Fruit fly (Drosophila melanogaster) whole organism, embryonic: ENCODE results near the gene Gs2.

ENCODE experiments used
- Aef1 ChIP-seq: fragments of 200-800 bp; sonication (Bioruptor generic); IDR thresholded peaks from 3 replicates; pipeline ENCODE4 v1.3.6; 2022; ENCODE audit warnings: missing biosample characterization, missing genetic modification characterization
- CG10209 ChIP-seq: fragments of 200-800 bp; sonication (Bioruptor generic); optimal IDR thresholded peaks from 3 replicates; lab custom pipeline; 2017; ENCODE audit warnings: missing biosample characterization, mild to moderate bottlenecking, missing genetic modification characterization, missing genetic modification reagents
- CG10565 ChIP-seq: fragments of 200-800 bp; sonication (Bioruptor generic); optimal IDR thresholded peaks from 3 replicates; lab custom pipeline; 2016; ENCODE audit warnings: missing biosample characterization, mild to moderate bottlenecking, missing genetic modification characterization
- CG10959 ChIP-seq: fragments of 200-800 bp; sonication (Bioruptor generic); IDR thresholded peaks from 2 replicates; pipeline ENCODE4 v1.3.6; 2022; ENCODE audit warnings: missing biosample characterization, missing genetic modification characterization
- CG11504 ChIP-seq: fragments of 200-800 bp; sonication (Bioruptor generic); optimal IDR thresholded peaks from 3 replicates; lab custom pipeline; 2019; ENCODE audit warnings: missing biosample characterization, mild to moderate bottlenecking, missing genetic modification characterization, moderate library complexity
- CG11560 ChIP-seq: fragments of 200-800 bp; sonication (Bioruptor generic); IDR thresholded peaks from 3 replicates; pipeline ENCODE4 v1.3.6; 2022; ENCODE audit warnings: missing biosample characterization, missing genetic modification characterization
- CG12071 ChIP-seq: fragments of 200-800 bp; sonication (Bioruptor generic); optimal IDR thresholded peaks from 3 replicates; lab custom pipeline; 2018; ENCODE audit warnings: missing biosample characterization, mild to moderate bottlenecking, missing genetic modification characterization
- CG1233 ChIP-seq: fragments of 200-800 bp; sonication (Bioruptor generic); optimal IDR thresholded peaks from 4 replicates; lab custom pipeline; 2018; ENCODE audit warnings: missing biosample characterization, mild to moderate bottlenecking, missing genetic modification characterization
- CG13424 ChIP-seq: fragments of 200-800 bp; sonication (Bioruptor generic); optimal IDR thresholded peaks from 2 replicates; lab custom pipeline; 2019; ENCODE audit warnings: missing biosample characterization, mild to moderate bottlenecking, missing genetic modification characterization, moderate library complexity
- CG13894 ChIP-seq: fragments of 200-800 bp; sonication (Bioruptor generic); optimal IDR thresholded peaks from 3 replicates; lab custom pipeline; 2018; ENCODE audit warnings: missing biosample characterization, mild to moderate bottlenecking, missing genetic modification characterization, moderate library complexity
- CG17328 ChIP-seq: fragments of 200-800 bp; sonication (Bioruptor generic); IDR thresholded peaks from 2 replicates; pipeline ENCODE4 v1.3.6; 2022; ENCODE audit warnings: missing biosample characterization, missing genetic modification characterization
- CG17912 ChIP-seq: fragments of 200-800 bp; sonication (Bioruptor generic); optimal IDR thresholded peaks from 2 replicates; lab custom pipeline; 2018; ENCODE audit warnings: missing biosample characterization, mild to moderate bottlenecking, missing genetic modification characterization
- CG1832 ChIP-seq: fragments of 200-800 bp; sonication (Bioruptor generic); optimal IDR thresholded peaks from 2 replicates; lab custom pipeline; 2017; ENCODE audit warnings: missing biosample characterization, mild to moderate bottlenecking, missing genetic modification characterization, inconsistent platforms
- CG18619 ChIP-seq: fragments of 200-800 bp; sonication (Bioruptor generic); optimal IDR thresholded peaks from 3 replicates; lab custom pipeline; 2017; ENCODE audit warnings: missing biosample characterization, mild to moderate bottlenecking, missing genetic modification characterization
- CG2129 ChIP-seq: fragments of 200-800 bp; sonication (Bioruptor generic); IDR thresholded peaks from 2 replicates; pipeline ENCODE4 v1.3.6; 2022; ENCODE audit warnings: missing biosample characterization, missing genetic modification characterization; ENCODE audit not compliant: partially characterized antibody
- CG3065 ChIP-seq: fragments of 200-800 bp; sonication (Bioruptor generic); optimal IDR thresholded peaks from 2 replicates; lab custom pipeline; 2016; ENCODE audit warnings: missing biosample characterization, missing genetic modification characterization
- CG31388 ChIP-seq: fragments of 200-800 bp; sonication (Bioruptor generic); optimal IDR thresholded peaks from 2 replicates; lab custom pipeline; 2016; ENCODE audit warnings: missing biosample characterization, missing genetic modification characterization
- CG3407 ChIP-seq: fragments of 200-800 bp; sonication (Bioruptor generic); optimal IDR thresholded peaks from 2 replicates; lab custom pipeline; 2018; ENCODE audit warnings: missing biosample characterization, mild to moderate bottlenecking, missing genetic modification characterization
- CG3995 ChIP-seq: fragments of 200-800 bp; sonication (Bioruptor generic); optimal IDR thresholded peaks from 3 replicates; lab custom pipeline; 2016; ENCODE audit warnings: missing biosample characterization, missing genetic modification characterization
- CG43689 ChIP-seq: fragments of 200-800 bp; sonication (Bioruptor generic); IDR thresholded peaks from 2 replicates; pipeline ENCODE4 v1.3.6; 2022; ENCODE audit warnings: missing biosample characterization, missing genetic modification characterization
- CG4424 ChIP-seq: fragments of 200-800 bp; sonication (Bioruptor generic); optimal IDR thresholded peaks from 3 replicates; lab custom pipeline; 2016; ENCODE audit warnings: missing biosample characterization, missing genetic modification characterization
- CG6272 ChIP-seq: fragments of 200-800 bp; sonication (Bioruptor generic); IDR thresholded peaks from 2 replicates; pipeline ENCODE4 v1.3.6; 2022; ENCODE audit warnings: missing biosample characterization, missing genetic modification characterization
- CG6854 ChIP-seq: fragments of 200-800 bp; sonication (Bioruptor generic); optimal IDR thresholded peaks from 3 replicates; lab custom pipeline; 2017; ENCODE audit warnings: missing biosample characterization, mild to moderate bottlenecking, missing genetic modification characterization
- CG7987 ChIP-seq: fragments of 200-800 bp; sonication (Bioruptor generic); optimal IDR thresholded peaks from 2 replicates; lab custom pipeline; 2018; ENCODE audit warnings: missing biosample characterization, mild to moderate bottlenecking, missing genetic modification characterization, moderate library complexity
- CG9727 ChIP-seq: fragments of 200-800 bp; sonication (Bioruptor generic); optimal IDR thresholded peaks from 3 replicates; lab custom pipeline; 2017; ENCODE audit warnings: missing biosample characterization, mild to moderate bottlenecking, missing genetic modification characterization
- Chrac-16 ChIP-seq: fragments of 200-800 bp; sonication (Bioruptor generic); optimal IDR thresholded peaks from 3 replicates; lab custom pipeline; 2016; ENCODE audit warnings: missing biosample characterization, missing genetic modification characterization
- CkIIα-i1 ChIP-seq: fragments of 200-800 bp; sonication (Bioruptor generic); IDR thresholded peaks from 2 replicates; pipeline ENCODE4 v1.3.6; 2022; ENCODE audit warnings: missing biosample characterization, missing genetic modification characterization
- MESR4 ChIP-seq: fragments of 200-800 bp; sonication (Bioruptor generic); optimal IDR thresholded peaks from 2 replicates; lab custom pipeline; 2018; ENCODE audit warnings: missing biosample characterization, mild to moderate bottlenecking, missing genetic modification characterization, moderate library complexity
- NC2α ChIP-seq: fragments of 200-800 bp; sonication (Bioruptor generic); optimal IDR thresholded peaks from 2 replicates; lab custom pipeline; 2016; ENCODE audit warnings: missing biosample characterization, missing genetic modification characterization
- Nf-YC ChIP-seq: fragments of 200-800 bp; optimal IDR thresholded peaks from 3 replicates; lab custom pipeline; 2019; ENCODE audit warnings: missing biosample characterization, mild to moderate bottlenecking, missing genetic modification characterization, moderate library complexity
- Optix ChIP-seq: fragments of 200-800 bp; sonication (Bioruptor generic); IDR thresholded peaks from 3 replicates; pipeline ENCODE4 v1.3.6; 2022; ENCODE audit warnings: missing biosample characterization, missing genetic modification characterization
- Sox100B ChIP-seq: fragments of 200-800 bp; sonication (Bioruptor generic); optimal IDR thresholded peaks from 3 replicates; lab custom pipeline; 2018; ENCODE audit warnings: missing biosample characterization, mild to moderate bottlenecking, missing genetic modification characterization
- Sry-β ChIP-seq: fragments of 200-800 bp; sonication (Bioruptor generic); optimal IDR thresholded peaks from 2 replicates; lab custom pipeline; 2018; ENCODE audit warnings: missing biosample characterization, mild to moderate bottlenecking, missing genetic modification characterization, moderate library complexity
- btn ChIP-seq: fragments of 200-800 bp; sonication (Bioruptor generic); optimal IDR thresholded peaks from 2 replicates; lab custom pipeline; 2016; ENCODE audit warnings: missing biosample characterization, missing genetic modification characterization
- chn ChIP-seq: fragments of 200-800 bp; sonication (Bioruptor generic); optimal IDR thresholded peaks from 2 replicates; lab custom pipeline; 2016; ENCODE audit warnings: missing biosample characterization, missing genetic modification characterization
- corto ChIP-seq: fragments of 200-800 bp; sonication (Bioruptor generic); optimal IDR thresholded peaks from 2 replicates; lab custom pipeline; 2016; ENCODE audit warnings: missing biosample characterization, mild to moderate bottlenecking, missing genetic modification characterization, moderate library complexity
- crc ChIP-seq: fragments of 200-800 bp; sonication (Bioruptor generic); optimal IDR thresholded peaks from 2 replicates; lab custom pipeline; 2016; ENCODE audit warnings: missing biosample characterization, missing genetic modification characterization
- dimm ChIP-seq: fragments of 200-800 bp; sonication (Bioruptor generic); IDR thresholded peaks from 2 replicates; pipeline ENCODE4 v1.3.6; 2022; ENCODE audit warnings: missing biosample characterization, missing genetic modification characterization
- jumu ChIP-seq: fragments of 200-800 bp; sonication (Bioruptor generic); optimal IDR thresholded peaks from 3 replicates; lab custom pipeline; 2016; ENCODE audit warnings: missing biosample characterization, missing genetic modification characterization
- klu ChIP-seq: fragments of 200-800 bp; sonication (Bioruptor generic); IDR thresholded peaks from 2 replicates; pipeline ENCODE4 v1.3.6; 2022; ENCODE audit warnings: missing biosample characterization, missing genetic modification characterization
- kni ChIP-seq: fragments of 200-800 bp; sonication (Bioruptor generic); optimal IDR thresholded peaks from 3 replicates; lab custom pipeline; 2017; ENCODE audit warnings: mild to moderate bottlenecking, missing biosample characterization, missing genetic modification reagents, missing genetic modification characterization
- nmo ChIP-seq: fragments of 200-800 bp; sonication (Bioruptor generic); optimal IDR thresholded peaks from 2 replicates; lab custom pipeline; 2018; ENCODE audit warnings: missing biosample characterization, mild to moderate bottlenecking, missing genetic modification characterization, moderate library complexity
- pita ChIP-seq: fragments of 200-800 bp; sonication (Bioruptor generic); optimal IDR thresholded peaks from 2 replicates; lab custom pipeline; 2017; ENCODE audit warnings: missing biosample characterization, mild to moderate bottlenecking, missing genetic modification characterization
- row ChIP-seq: fragments of 200-800 bp; sonication (Bioruptor generic); IDR thresholded peaks from 3 replicates; pipeline ENCODE4 v1.3.6; 2022; ENCODE audit warnings: missing biosample characterization, missing genetic modification characterization
- scrt ChIP-seq: fragments of 200-800 bp; sonication (Bioruptor generic); optimal IDR thresholded peaks from 2 replicates; lab custom pipeline; 2018; ENCODE audit warnings: missing biosample characterization, mild to moderate bottlenecking, missing genetic modification characterization, moderate library complexity
- toy ChIP-seq: fragments of 200-800 bp; sonication (Bioruptor generic); IDR thresholded peaks from 2 replicates; pipeline ENCODE4 v1.3.6; 2022; ENCODE audit warnings: missing biosample characterization, missing genetic modification characterization
- trh ChIP-seq: fragments of 200-800 bp; sonication (Bioruptor generic); optimal IDR thresholded peaks from 2 replicates; lab custom pipeline; 2016; ENCODE audit warnings: missing biosample characterization, missing genetic modification characterization
- tx ChIP-seq: fragments of 200-800 bp; sonication (Bioruptor generic); optimal IDR thresholded peaks from 2 replicates; lab custom pipeline; 2016; ENCODE audit warnings: missing biosample characterization, missing genetic modification characterization
- zen2 ChIP-seq: fragments of 200-800 bp; sonication (Bioruptor generic); IDR thresholded peaks from 3 replicates; pipeline ENCODE4 v1.3.6; 2022; ENCODE audit warnings: missing biosample characterization, missing genetic modification characterization; ENCODE audit not compliant: partially characterized antibody
- zfh1 ChIP-seq: fragments of 200-800 bp; sonication (Bioruptor generic); IDR thresholded peaks from 3 replicates; pipeline ENCODE4 v1.3.6; 2022; ENCODE audit warnings: missing biosample characterization, missing genetic modification characterization

Gene Gs2

DNA sequence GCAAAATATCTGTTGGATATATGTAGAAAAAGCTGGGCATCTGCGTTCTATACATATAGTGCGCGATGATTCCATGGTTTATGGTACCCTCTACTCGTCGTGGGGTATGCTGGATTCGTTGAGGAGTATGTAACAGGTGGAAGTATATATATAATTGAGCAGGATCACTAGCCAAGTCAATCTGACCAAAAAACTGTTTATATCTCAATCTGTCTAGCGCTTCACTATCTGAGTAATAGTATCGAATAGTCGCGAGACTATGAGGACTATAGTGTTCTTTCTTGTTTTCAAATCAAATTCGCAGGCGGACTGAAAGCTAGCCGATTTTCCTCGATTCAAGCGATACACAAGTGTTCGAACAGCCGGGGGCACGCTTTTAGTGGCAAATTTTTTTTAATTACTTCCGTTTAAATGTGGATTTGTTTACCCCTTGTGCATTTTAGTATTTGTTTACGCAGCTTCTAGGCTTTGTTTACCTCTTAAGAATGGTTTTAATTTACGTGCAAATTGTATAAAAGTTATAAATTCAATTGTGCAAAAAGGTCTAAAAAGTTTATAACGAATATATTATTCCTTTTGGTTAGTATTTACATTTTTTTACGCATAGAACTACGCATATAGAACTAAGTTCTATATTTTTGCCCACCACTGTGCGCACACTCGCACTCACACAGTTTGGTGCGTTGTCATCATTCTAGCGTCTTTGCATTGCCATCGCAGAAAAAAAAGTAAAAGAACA lies 31.8 kb upstream of the Gs2 start (continued):
- TF ChIP-seq CG10565 (GFP tag; lab: Kevin White, UChicago) = no peak
- TF ChIP-seq CG1832 (GFP tag; lab: Kevin White, UChicago) = no peak
- TF ChIP-seq Chrac-16 (GFP tag; lab: Kevin White, UChicago) = peak; percentile 65
- no peak for TF ChIP-seq btn (GFP tag; lab: Kevin White, UChicago)
- no peak for TF ChIP-seq Sry-β
- no peak for TF ChIP-seq CG7987 (GFP tag; lab: Kevin White, UChicago)
- TF ChIP-seq tx = peak; percentile 63
- peak; percentile 78 for TF ChIP-seq CG13424 (tag; lab: Kevin White, UChicago)
- TF ChIP-seq CG6854 = peak; percentile 35
- TF ChIP-seq jumu = peak; percentile 84
- TF ChIP-seq row (GFP tag; lab: Robert Waterston, UW) = peak; percentile 90
- peak; percentile 76 for TF ChIP-seq CG9727
- peak; percentile 69 for TF ChIP-seq dimm
- TF ChIP-seq CG3065 (GFP tag; lab: Kevin White, UChicago) = peak; percentile 47
- TF ChIP-seq CG10959 (GFP tag; lab: Robert Waterston, UW) = peak; percentile 81
- peak; percentile 57 for TF ChIP-seq CG4424
- peak; percentile 88 for TF ChIP-seq Aef1
- TF ChIP-seq CG3407 (GFP tag; lab: Kevin White, UChicago) = peak; percentile 22
- no peak for TF ChIP-seq CG17912
- peak; percentile 20 for TF ChIP-seq CG31388 (GFP tag; lab: Kevin White, UChicago)
- TF ChIP-seq pita (GFP tag; lab: Kevin White, UChicago) = no peak
- peak; percentile 19 for TF ChIP-seq trh (GFP tag; lab: Kevin White, UChicago)
- TF ChIP-seq CG11504 (tag; lab: Kevin White, UChicago) = peak; percentile 82
- TF ChIP-seq CG13894 (tag; lab: Kevin White, UChicago) = peak; percentile 58
- TF ChIP-seq klu (GFP tag; lab: Robert Waterston, UW) = peak; percentile 77
- peak; percentile 78 for TF ChIP-seq CG18619 (GFP tag; lab: Kevin White, UChicago)
- no peak for TF ChIP-seq CG2129 (GFP tag; lab: Robert Waterston, UW)
- TF ChIP-seq CG12071 = peak; percentile 78
- TF ChIP-seq zfh1 = peak; percentile 86
- TF ChIP-seq kni = no peak
- TF ChIP-seq MESR4 (GFP tag; lab: Kevin White, UChicago) = no peak
- TF ChIP-seq CG1233 (GFP tag; lab: Kevin White, UChicago) = peak; percentile 67
- peak; percentile 72 for TF ChIP-seq toy
- no peak for TF ChIP-seq corto (GFP tag; lab: Kevin White, UChicago)
- TF ChIP-seq chn (GFP tag; lab: Kevin White, UChicago) = peak; percentile 67
- TF ChIP-seq NC2α (GFP tag; lab: Kevin White, UChicago) = peak; percentile 31
- TF ChIP-seq CG6272 (GFP tag; lab: Robert Waterston, UW) = peak; percentile 72
- TF ChIP-seq Nf-YC (tag; lab: Kevin White, UChicago) = peak; percentile 65
- no peak for TF ChIP-seq zen2
- TF ChIP-seq Optix (GFP tag; lab: Robert Waterston, UW) = peak; percentile 81
- TF ChIP-seq CkIIα-i1 (GFP tag; lab: Robert Waterston, UW) = peak; percentile 51; the same call in 1 of the 2 replicates
- TF ChIP-seq scrt = peak; percentile 39
- TF ChIP-seq CG17328 (GFP tag; lab: Robert Waterston, UW) = peak; percentile 85
- TF ChIP-seq Sox100B (GFP tag; lab: Kevin White, UChicago) = peak; percentile 76
- peak; percentile 78 for TF ChIP-seq CG11560
- TF ChIP-seq nmo (GFP tag; lab: Kevin White, UChicago) = peak; percentile 83
- TF ChIP-seq crc (GFP tag; lab: Kevin White, UChicago) = peak; percentile 58
- TF ChIP-seq CG10209 = peak; percentile 81
- TF ChIP-seq CG43689 (GFP tag; lab: Robert Waterston, UW) = 0 out of 2 replicates have a peak, but pooled peaks have one; percentile 47
- peak; percentile 13 for TF ChIP-seq CG3995 (GFP tag; lab: Kevin White, UChicago)
